Fruit fly (Drosophila melanogaster): ENCODE results near the gene Tbc1d15-17.

DNA sequence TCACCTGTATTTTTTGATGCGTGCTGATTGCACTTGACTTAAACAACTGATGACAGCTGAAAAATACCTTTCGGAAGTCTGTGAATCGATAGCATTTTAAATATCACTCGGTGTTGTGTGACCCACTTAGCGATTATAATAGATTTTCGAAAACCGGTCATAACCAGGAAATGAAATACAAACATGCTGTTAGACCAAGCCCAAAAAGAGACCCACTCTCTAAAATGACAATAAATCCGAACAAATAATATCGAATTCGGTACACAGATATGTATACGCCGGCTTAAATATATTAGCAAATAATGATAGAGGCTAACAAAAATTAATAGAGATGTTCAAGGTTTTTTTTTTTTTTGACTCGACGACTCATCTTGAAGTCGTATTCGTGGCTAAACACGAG is 31.3 kb upstream of the Tbc1d15-17 start:
- TF ChIP-seq ttk (optimal IDR thresholded peaks at IDR 0.05) (no peak), h (optimal IDR thresholded peaks at IDR 0.05) (no peak), psq (optimal IDR thresholded peaks at IDR 0.05) (no peak), insv (optimal IDR thresholded peaks at IDR 0.05) (no peak), Sin3A (optimal IDR thresholded peaks at IDR 0.05) (no peak)
